Worm (Caenorhabditis elegans) whole organism, L4 larva: Measurements from ENCODE around the gene rnf-121.

Experiments
- lim-7 ChIP-seq: fragments of 200-800 bp; sonication (Bioruptor generic); IDR thresholded peaks from 2 replicates; pipeline ENCODE4 v1.3.6; 2022; ENCODE audit warnings: missing genetic modification characterization, missing compliant biosample characterization
- mep-1 ChIP-seq: fragments of 150-350 bp; sonication (generic microtip); optimal IDR thresholded peaks from 3 replicates; lab custom pipeline; 2014; ENCODE audit warnings: missing biosample characterization, missing genetic modification characterization
- skn-1 ChIP-seq: fragments of 150-350 bp; optimal IDR thresholded peaks from 2 replicates; lab custom pipeline; 2014; ENCODE audit warnings: missing biosample characterization, missing genetic modification characterization
- zip-11 ChIP-seq: fragments of 200-800 bp; sonication (Bioruptor generic); IDR thresholded peaks from 2 replicates; pipeline ENCODE4 v1.3.6; 2022; ENCODE audit warnings: missing genetic modification characterization, missing compliant biosample characterization

DNA sequence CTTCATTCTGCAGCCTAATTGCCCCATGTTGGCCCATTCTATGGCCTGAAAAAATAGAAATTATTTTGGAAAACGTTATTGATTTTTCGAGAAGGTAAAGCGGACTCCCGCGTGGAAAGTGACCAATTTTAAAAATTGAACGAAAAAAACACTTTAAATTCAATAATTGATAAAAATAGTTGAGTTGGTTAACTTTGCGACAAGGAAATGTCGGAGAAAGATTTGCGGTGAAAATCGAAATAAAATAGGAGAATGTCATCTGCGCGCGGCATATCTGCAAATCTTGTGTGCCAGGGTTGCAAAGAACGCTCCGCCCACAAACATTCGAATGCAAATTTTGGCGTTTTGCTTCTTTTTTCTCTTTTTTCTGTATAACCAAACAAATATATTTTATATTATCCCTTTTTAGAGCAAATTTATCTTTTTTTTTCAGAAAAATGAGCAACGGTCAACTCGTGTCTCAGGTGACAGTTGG lies at the start of gene rnf-121, which contains the start of gene C16C10.4:
- TF ChIP-seq mep-1 (tag; lab: Kevin White, UChicago) (peak; percentile 66), lim-7 (GFP tag; lab: Robert Waterston, UW) (peak; percentile 58; the same call in 1 of the 2 replicates), skn-1 (tag; lab: Kevin White, UChicago) (no peak), zip-11 (GFP tag; lab: Robert Waterston, UW) (no peak)
